Fruit fly (Drosophila melanogaster): ENCODE results near the gene slgA.

Gene slgA

DNA sequence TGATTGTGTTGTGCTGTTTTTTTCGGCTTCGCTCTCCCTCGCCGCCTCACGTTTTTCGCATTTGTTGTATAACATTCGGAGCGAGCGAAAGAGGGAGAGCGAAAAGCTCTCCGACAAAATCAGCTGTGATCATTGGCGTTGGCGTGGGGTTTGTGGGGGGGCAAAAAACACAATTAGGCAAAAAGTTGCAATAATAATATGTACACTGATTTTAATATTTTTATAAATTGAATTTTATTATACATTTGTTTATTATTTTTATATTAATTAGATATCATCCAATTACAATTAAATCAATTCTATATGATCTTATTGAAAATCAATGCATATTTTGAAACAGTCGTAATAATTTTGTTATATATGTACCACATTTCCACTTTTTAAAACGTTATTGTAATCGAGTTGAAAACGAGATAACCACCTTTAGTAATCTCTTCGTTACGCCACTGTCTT lies 1.8 kb downstream of the slgA start (continued):
- TF ChIP-seq bcd (GFP tag; optimal IDR thresholded peaks at IDR 0.05) (peak; percentile 37), CG2678 (tag; optimal IDR thresholded peaks at IDR 0.05) (peak; percentile 75), mirr (GFP tag; optimal IDR thresholded peaks at IDR 0.05) (no peak), CG15011 (GFP tag; optimal IDR thresholded peaks at IDR 0.05) (peak; percentile 11), Dad (GFP tag; optimal IDR thresholded peaks at IDR 0.05) (no peak), Deaf1 (tag; optimal IDR thresholded peaks at IDR 0.05) (peak; percentile 56), CG16779 (GFP tag; IDR thresholded peaks at IDR 0.05) (no peak), grn (GFP tag; optimal IDR thresholded peaks at IDR 0.05) (no peak), Eip74EF (GFP tag; optimal IDR thresholded peaks at IDR 0.05) (peak in 1 of 2 experiments; percentile 8), fd96Cb (tag; optimal IDR thresholded peaks at IDR 0.05) (peak; percentile 27), MBD-R2 (GFP tag; IDR thresholded peaks at IDR 0.05) (no peak; the same call in 1 of the 2 replicates), CG12659 (GFP tag; optimal IDR thresholded peaks at IDR 0.05) (peak; percentile 51), so (GFP tag; IDR thresholded peaks at IDR 0.05) (0 out of 3 replicates have a peak, but pooled peaks have one; percentile 41), Sry-δ (GFP tag; optimal IDR thresholded peaks at IDR 0.05) (no peak), CG15601 (tag; optimal IDR thresholded peaks at IDR 0.05) (no peak), chinmo (GFP tag; IDR thresholded peaks at IDR 0.05; ENCODE audit: partially characterized antibody) (no peak), Doc2 (GFP tag; IDR thresholded peaks at IDR 0.05) (no peak), knrl (GFP tag; IDR thresholded peaks at IDR 0.05; ENCODE audit: partially characterized antibody) (no peak), CG18619 (GFP tag; optimal IDR thresholded peaks at IDR 0.05) (peak; percentile 43), Xbp1 (GFP tag; optimal IDR thresholded peaks at IDR 0.05) (peak; percentile 28), Ptx1 (GFP tag; IDR thresholded peaks at IDR 0.05) (0 out of 2 replicates have a peak, but pooled peaks have one; percentile 30), PHDP (tag; optimal IDR thresholded peaks at IDR 0.05) (peak; percentile 57), nerfin-2 (GFP tag; IDR thresholded peaks at IDR 0.05; ENCODE audit: partially characterized antibody) (no peak), CrebB (tag; optimal IDR thresholded peaks at IDR 0.05) (no peak), sisA (GFP tag; IDR thresholded peaks at IDR 0.05) (no peak), CG14667 (GFP tag; IDR thresholded peaks at IDR 0.05) (no peak), CG9437 (GFP tag; optimal IDR thresholded peaks at IDR 0.05) (peak; percentile 28), cas (GFP tag; IDR thresholded peaks at IDR 0.05) (no peak), CG9727 (GFP tag; optimal IDR thresholded peaks at IDR 0.05) (peak; percentile 39), Myb (GFP tag; optimal IDR thresholded peaks at IDR 0.05) (no peak), emc (GFP tag; optimal IDR thresholded peaks at IDR 0.05) (no peak), CG15073 (GFP tag; optimal IDR thresholded peaks at IDR 0.05) (no peak), Spps (tag; optimal IDR thresholded peaks at IDR 0.05) (no peak), mld (GFP tag; IDR thresholded peaks at IDR 0.05; ENCODE audit: partially characterized antibody) (no peak), CG13287 (GFP tag; IDR thresholded peaks at IDR 0.05; ENCODE audit: partially characterized antibody) (no peak), CG10979 (tag; optimal IDR thresholded peaks at IDR 0.05) (peak; percentile 24), CG1647 (GFP tag; optimal IDR thresholded peaks at IDR 0.05) (no peak), Tbp (GFP tag; optimal IDR thresholded peaks at IDR 0.05) (no peak), zf30C (GFP tag; optimal IDR thresholded peaks at IDR 0.05) (no peak), ken (GFP tag; IDR thresholded peaks at IDR 0.05) (no peak), Lim3 (GFP tag; IDR thresholded peaks at IDR 0.05) (no peak), CG12155 (GFP tag; optimal IDR thresholded peaks at IDR 0.05) (peak; percentile 27), CG8478 (optimal IDR thresholded peaks at IDR 0.05) (no peak), Taf1 (GFP tag; IDR thresholded peaks at IDR 0.05) (no peak), hkb (optimal IDR thresholded peaks at IDR 0.05) (no peak), hkb (GFP tag; IDR thresholded peaks at IDR 0.05) (0 out of 2 replicates have a peak, but pooled peaks have one; percentile 7), scrt (GFP tag; optimal IDR thresholded peaks at IDR 0.05) (peak; percentile 2), al (GFP tag; IDR thresholded peaks at IDR 0.05) (0 out of 2 replicates have a peak, but pooled peaks have one; percentile 24), B-H2 (GFP tag; optimal IDR thresholded peaks at IDR 0.05) (no peak), crp (GFP tag; optimal IDR thresholded peaks at IDR 0.05) (peak in 1 of 2 experiments; percentile 62), CG5180 (GFP tag; optimal IDR thresholded peaks at IDR 0.05) (no peak)

All from whole organism, embryonic.